1 fruit fly cellular context compared by ENCODE assay signal in genomic region chrX:7972363-7972942, dm6.
A peak's percentile ranks its signal among the peaks of the same experiment; 100 is the strongest.
TF ChIP-seq lines count a peak whose summit lies in the region.

No protein-coding gene starts in this region.

TF ChIP-seq in whole organism, embryonic, 481 proteins besides CTCF, POLR2A, EP300 and RAD21 (continued from another document):
- TF ChIP-seq C15 (GFP tag; IDR thresholded peaks at IDR 0.05; lab: Robert Waterston, UW) (peak; percentile 69; the same call in 2 of the 3 replicates), Deaf1 (tag; optimal IDR thresholded peaks at IDR 0.05; lab: Kevin White, UChicago) (peak; percentile 40), tio (GFP tag; optimal IDR thresholded peaks at IDR 0.05; lab: Kevin White, UChicago) (peak; percentile 80), ken (GFP tag; IDR thresholded peaks at IDR 0.05; lab: Robert Waterston, UW) (peak; percentile 94), CG7372 (GFP tag; IDR thresholded peaks at IDR 0.05; lab: Robert Waterston, UW) (peak; percentile 74), Fer1 (GFP tag; optimal IDR thresholded peaks at IDR 0.05; lab: Kevin White, UChicago) (peak; percentile 89), CG8388 (GFP tag; optimal IDR thresholded peaks at IDR 0.05; lab: Kevin White, UChicago) (peak; percentile 89), CHES-1-like (GFP tag; optimal IDR thresholded peaks at IDR 0.05; lab: Kevin White, UChicago) (peak; percentile 19), run (tag; optimal IDR thresholded peaks at IDR 0.05; lab: Kevin White, UChicago) (peak; percentile 77), CG13424 (tag; optimal IDR thresholded peaks at IDR 0.05; lab: Kevin White, UChicago) (peak; percentile 87), Rx (GFP tag; IDR thresholded peaks at IDR 0.05; lab: Robert Waterston, UW) (peak; percentile 84), CG10321 (GFP tag; IDR thresholded peaks at IDR 0.05; lab: Robert Waterston, UW) (peak; percentile 49; the same call in 1 of the 2 replicates), Xbp1 (GFP tag; optimal IDR thresholded peaks at IDR 0.05; lab: Kevin White, UChicago) (peak; percentile 88), CG4424 (GFP tag; optimal IDR thresholded peaks at IDR 0.05; lab: Kevin White, UChicago) (peak; percentile 85), PHDP (tag; optimal IDR thresholded peaks at IDR 0.05; lab: Kevin White, UChicago) (peak; percentile 91), CG8290 (GFP tag; optimal IDR thresholded peaks at IDR 0.05; lab: Kevin White, UChicago) (peak; percentile 52), CG8290 (tag; optimal IDR thresholded peaks at IDR 0.05; lab: Kevin White, UChicago) (peak in 1 of 2 experiments; percentile 84), CG14860 (GFP tag; IDR thresholded peaks at IDR 0.05; lab: Robert Waterston, UW; ENCODE audit: partially characterized antibody) (no peak), nerfin-1 (tag; optimal IDR thresholded peaks at IDR 0.05; lab: Kevin White, UChicago) (peak; percentile 83), ci (GFP tag; IDR thresholded peaks at IDR 0.05; lab: Robert Waterston, UW) (peak; percentile 95), HLH54F (GFP tag; optimal IDR thresholded peaks at IDR 0.05; lab: Kevin White, UChicago) (peak; percentile 63), ara (GFP tag; IDR thresholded peaks at IDR 0.05; lab: Robert Waterston, UW) (peak; percentile 94), eve (GFP tag; optimal IDR thresholded peaks at IDR 0.05; lab: Kevin White, UChicago) (peak in 1 of 2 experiments; percentile 94), CrebB (tag; optimal IDR thresholded peaks at IDR 0.05; lab: Kevin White, UChicago) (peak; percentile 78), CG8478 (optimal IDR thresholded peaks at IDR 0.05; lab: Kevin White, UChicago) (no peak), CG10543 (GFP tag; optimal IDR thresholded peaks at IDR 0.05; lab: Kevin White, UChicago) (peak; percentile 33), pan (optimal IDR thresholded peaks at IDR 0.05; lab: Kevin White, UChicago) (no peak), pan (GFP tag; optimal IDR thresholded peaks at IDR 0.05 in 1 of 2, IDR thresholded peaks at IDR 0.05 in 1 of 2) (peak in 1 of 2 experiments; percentile 93), sr (GFP tag; IDR thresholded peaks at IDR 0.05; lab: Robert Waterston, UW) (peak; percentile 59; the same call in 1 of the 3 replicates), sisA (GFP tag; IDR thresholded peaks at IDR 0.05; lab: Robert Waterston, UW) (peak; percentile 89), gsb-n (tag; optimal IDR thresholded peaks at IDR 0.05; lab: Kevin White, UChicago) (peak; percentile 90), CG15696 (tag; optimal IDR thresholded peaks at IDR 0.05; lab: Kevin White, UChicago) (peak; percentile 68), D (optimal IDR thresholded peaks at IDR 0.05; lab: Kevin White, UChicago) (no peak), D (GFP tag; optimal IDR thresholded peaks at IDR 0.05; lab: Kevin White, UChicago) (peak; percentile 87)
